Worm (Caenorhabditis elegans) whole organism, mixed stage, embryonic: ENCODE data around the gene spe-39.

Source experiments
- M03D4.4 ChIP-seq: sonication (generic microtip); optimal IDR thresholded peaks from 2 replicates; lab custom pipeline; 2017; ENCODE audit warnings: mild to moderate bottlenecking, missing genetic modification characterization, missing compliant biosample characterization
- bed-3 ChIP-seq: fragments of 200-800 bp; sonication (Bioruptor generic); optimal IDR thresholded peaks from 3 replicates; lab custom pipeline; 2018; ENCODE audit warnings: mild to moderate bottlenecking, missing genetic modification characterization, moderate library complexity, missing compliant biosample characterization
- blmp-1 ChIP-seq: fragments of 150-350 bp; optimal IDR thresholded peaks from 2 replicates; lab custom pipeline; 2014; ENCODE audit warnings: missing biosample characterization, missing genetic modification characterization
- ceh-39 ChIP-seq: fragments of 150-350 bp; optimal IDR thresholded peaks from 2 replicates; lab custom pipeline; 2014; ENCODE audit warnings: missing biosample characterization, missing genetic modification characterization
- ces-1 ChIP-seq: fragments of 150-350 bp; optimal IDR thresholded peaks from 2 replicates; lab custom pipeline; 2014; ENCODE audit warnings: missing biosample characterization, missing genetic modification reagents, missing genetic modification characterization
- cnd-1 ChIP-seq: fragments of 200-800 bp; sonication (Bioruptor generic); optimal IDR thresholded peaks from 2 replicates; lab custom pipeline; 2018; ENCODE audit warnings: mild to moderate bottlenecking, missing genetic modification characterization, missing compliant biosample characterization
- drap-1 ChIP-seq: fragments of 200-800 bp; sonication (Bioruptor generic); optimal IDR thresholded peaks from 3 replicates; lab custom pipeline; 2018; ENCODE audit warnings: mild to moderate bottlenecking, missing genetic modification characterization, missing compliant biosample characterization
- elt-1 ChIP-seq: sonication (generic microtip); optimal IDR thresholded peaks from 2 replicates; lab custom pipeline; 2017; ENCODE audit warnings: missing genetic modification characterization, mild to moderate bottlenecking, missing compliant biosample characterization, antibody characterized with exemption, moderate library complexity, borderline replicate concordance; ENCODE audit not compliant: insufficient read depth
- elt-3 ChIP-seq: fragments of 150-350 bp; optimal IDR thresholded peaks from 2 replicates; lab custom pipeline; 2014; ENCODE audit warnings: missing biosample characterization, missing genetic modification characterization
- flh-1 ChIP-seq: fragments of 200-800 bp; sonication (Bioruptor generic); optimal IDR thresholded peaks from 2 replicates; lab custom pipeline; 2018; ENCODE audit warnings: mild to moderate bottlenecking, missing genetic modification characterization, moderate library complexity, missing compliant biosample characterization
- ham-2 ChIP-seq: fragments of 200-800 bp; sonication (Bioruptor generic); optimal IDR thresholded peaks from 2 replicates; lab custom pipeline; 2018; ENCODE audit warnings: mild to moderate bottlenecking, missing genetic modification characterization, missing compliant biosample characterization
- hlh-1 ChIP-seq: fragments of 150-350 bp; optimal IDR thresholded peaks from 2 replicates; lab custom pipeline; 2014; ENCODE audit warnings: missing biosample characterization, missing genetic modification reagents, missing genetic modification characterization
- lin-32 ChIP-seq: fragments of 200-800 bp; sonication (Bioruptor generic); optimal IDR thresholded peaks from 2 replicates; lab custom pipeline; 2018; ENCODE audit warnings: mild to moderate bottlenecking, missing genetic modification characterization, missing compliant biosample characterization
- lsy-2 ChIP-seq: fragments of 150-350 bp; optimal IDR thresholded peaks from 2 replicates; lab custom pipeline; 2014; ENCODE audit warnings: missing biosample characterization, missing genetic modification characterization
- mab-5 ChIP-seq: fragments of 150-350 bp; optimal IDR thresholded peaks from 2 replicates; lab custom pipeline; 2014; ENCODE audit warnings: missing biosample characterization, missing genetic modification characterization
- mep-1 ChIP-seq: fragments of 150-350 bp; optimal IDR thresholded peaks from 2 replicates; lab custom pipeline; 2017; ENCODE audit warnings: missing biosample characterization, missing genetic modification reagents, missing genetic modification characterization, inconsistent platforms
- mls-2 ChIP-seq: sonication (generic microtip); optimal IDR thresholded peaks from 2 replicates; lab custom pipeline; 2016; ENCODE audit warnings: mild to moderate bottlenecking, missing genetic modification characterization, moderate library complexity, missing compliant biosample characterization
- nhr-12 ChIP-seq: fragments of 150-350 bp; optimal IDR thresholded peaks from 2 replicates; lab custom pipeline; 2014; ENCODE audit warnings: missing biosample characterization, missing genetic modification characterization
- nhr-2 ChIP-seq: fragments of 150-350 bp; optimal IDR thresholded peaks from 2 replicates; lab custom pipeline; 2014; ENCODE audit warnings: missing biosample characterization, missing genetic modification characterization
- nhr-237 ChIP-seq: fragments of 150-350 bp; optimal IDR thresholded peaks from 2 replicates; lab custom pipeline; 2014; ENCODE audit warnings: missing biosample characterization, missing genetic modification characterization
- nhr-28 ChIP-seq: fragments of 150-350 bp; optimal IDR thresholded peaks from 2 replicates; lab custom pipeline; 2014; ENCODE audit warnings: missing biosample characterization, missing genetic modification characterization
- nhr-76 ChIP-seq: sonication (generic microtip); optimal IDR thresholded peaks from 2 replicates; lab custom pipeline; 2017; ENCODE audit warnings: missing biosample characterization, missing genetic modification characterization
- pha-4 ChIP-seq: fragments of 150-350 bp; optimal IDR thresholded peaks from 2 replicates; lab custom pipeline; 2018; ENCODE audit warnings: missing biosample characterization, missing genetic modification reagents, missing genetic modification characterization
- sem-2 ChIP-seq: fragments of 200-800 bp; sonication (Bioruptor generic); optimal IDR thresholded peaks from 2 replicates; lab custom pipeline; 2018; ENCODE audit warnings: mild to moderate bottlenecking, missing genetic modification characterization, missing compliant biosample characterization
- snpc-4 ChIP-seq: fragments of 150-350 bp; optimal IDR thresholded peaks from 2 replicates; lab custom pipeline; 2014; ENCODE audit warnings: missing biosample characterization, missing genetic modification characterization
- sptf-1 ChIP-seq: sonication (generic microtip); optimal IDR thresholded peaks from 2 replicates; lab custom pipeline; 2017; ENCODE audit warnings: mild to moderate bottlenecking, missing genetic modification characterization, moderate library complexity, missing compliant biosample characterization
- tbx-8 ChIP-seq: fragments of 200-800 bp; sonication (Bioruptor generic); optimal IDR thresholded peaks from 2 replicates; lab custom pipeline; 2018; ENCODE audit warnings: mild to moderate bottlenecking, missing genetic modification characterization, moderate library complexity, missing compliant biosample characterization
- unc-120 ChIP-seq: sonication (generic microtip); optimal IDR thresholded peaks from 2 replicates; lab custom pipeline; 2017; ENCODE audit warnings: missing genetic modification characterization, missing compliant biosample characterization; ENCODE audit not compliant: poor library complexity, severe bottlenecking
- unc-62 ChIP-seq: fragments of 150-350 bp; optimal IDR thresholded peaks from 2 replicates; lab custom pipeline; 2014; ENCODE audit warnings: missing biosample characterization, missing genetic modification reagents, missing genetic modification characterization
- zip-8 ChIP-seq: fragments of 150-350 bp; optimal IDR thresholded peaks from 2 replicates; lab custom pipeline; 2014; ENCODE audit warnings: missing biosample characterization, missing genetic modification characterization
- ztf-11 ChIP-seq: fragments of 150-350 bp; optimal IDR thresholded peaks from 2 replicates; lab custom pipeline; 2014; ENCODE audit warnings: missing biosample characterization, missing genetic modification characterization

The spe-39 gene

DNA sequence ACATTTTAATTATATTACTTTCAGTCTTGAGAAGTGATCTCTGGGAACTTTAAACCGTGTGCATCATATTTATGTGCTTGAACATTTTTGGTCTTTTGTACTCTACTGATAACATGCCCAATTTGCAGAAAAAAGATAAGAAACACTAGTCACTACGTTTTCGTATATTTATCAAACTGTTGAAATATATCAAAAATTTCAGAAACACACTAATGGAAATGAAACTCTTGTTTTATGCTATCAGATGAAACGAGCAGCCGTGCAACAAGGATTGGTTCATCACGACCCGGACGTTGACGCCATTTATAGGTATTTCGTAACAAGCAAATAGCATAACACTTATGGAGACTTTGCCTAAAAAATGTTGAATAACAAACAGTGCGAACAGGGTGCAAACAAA, 38.2 kb downstream of the spe-39 start:
- TF ChIP-seq M03D4.4 (tag; lab: Kevin White, UChicago) (no peak), ztf-11 (tag; lab: Kevin White, UChicago) (no peak), elt-3 (tag; lab: Kevin White, UChicago) (no peak), cnd-1 (tag; lab: Kevin White, UChicago) (no peak), mls-2 (tag; lab: Kevin White, UChicago) (no peak), flh-1 (GFP tag; lab: Kevin White, UChicago) (no peak), mab-5 (no peak)

DNA sequence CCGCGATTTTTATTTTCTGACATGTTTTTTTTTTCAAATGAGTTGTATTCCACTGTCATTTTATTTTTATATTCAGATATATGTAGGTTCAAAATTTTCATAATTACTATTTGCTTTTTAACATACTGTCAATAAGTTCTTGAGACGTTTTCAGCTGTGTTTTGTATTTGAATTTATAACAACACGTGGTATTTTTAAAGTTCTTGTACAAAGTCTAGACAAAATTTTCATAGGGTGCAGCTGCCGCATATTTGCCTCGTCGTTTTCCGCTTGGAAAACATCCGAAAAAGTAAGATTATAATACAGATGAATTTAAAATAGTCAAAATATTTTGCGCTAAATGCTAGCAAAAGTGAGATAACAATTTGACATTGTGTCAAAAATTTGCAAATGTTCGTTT, 43.5 kb downstream of the spe-39 start, which contains the start of gene dmsr-15:
Gene dmsr-15 (minus strand): TSS at position 101 of the 400 bp plus-strand sequence.
- TF ChIP-seq sptf-1 (tag; lab: Kevin White, UChicago) (no peak), nhr-2 (tag; lab: Kevin White, UChicago) (no peak), ceh-39 (tag; lab: Kevin White, UChicago) (no peak), lsy-2 (tag; lab: Kevin White, UChicago) (no peak), ces-1 (GFP tag; lab: Kevin White, UChicago) (no peak), drap-1 (GFP tag; lab: Kevin White, UChicago) (no peak), flh-1 (GFP tag; lab: Kevin White, UChicago) (no peak), nhr-76 (tag; lab: Kevin White, UChicago) (no peak), mls-2 (tag; lab: Kevin White, UChicago) (no peak), nhr-28 (tag; lab: Kevin White, UChicago) (no peak), unc-62 (GFP tag; lab: Kevin White, UChicago) (no peak), mab-5 (no peak), pha-4 (tag; lab: Kevin White, UChicago) (no peak), zip-8 (tag; lab: Kevin White, UChicago) (no peak), mep-1 (tag; lab: Kevin White, UChicago) (no peak), lin-32 (GFP tag; lab: Kevin White, UChicago) (no peak), bed-3 (GFP tag; lab: Kevin White, UChicago) (no peak), hlh-1 (no peak), snpc-4 (tag; lab: Kevin White, UChicago) (no peak)

DNA sequence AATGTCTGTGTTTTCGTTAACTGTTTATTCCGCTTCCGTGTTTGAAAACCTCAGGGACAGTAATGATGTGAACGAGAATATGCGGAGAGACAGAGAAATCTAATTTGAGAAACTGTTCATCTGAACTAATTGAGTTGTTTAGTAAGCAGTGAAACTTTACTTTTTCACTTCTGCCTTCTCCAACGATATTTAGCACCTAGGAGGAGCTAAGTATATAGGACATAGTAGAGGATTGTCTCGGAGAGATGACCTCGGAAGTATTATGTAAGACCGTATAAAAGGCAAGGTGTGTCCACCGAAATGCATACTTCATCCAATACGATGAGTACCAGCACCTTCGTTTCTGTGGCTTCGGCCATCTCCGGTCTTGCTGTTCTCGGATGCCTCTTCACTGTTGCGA, 44.2 kb downstream of the spe-39 start, which contains the start of gene col-141:
Gene col-141 (plus strand): TSS at position 301 of the 400 bp plus-strand sequence.
- TF ChIP-seq ham-2 (GFP tag; lab: Kevin White, UChicago) (no peak), drap-1 (GFP tag; lab: Kevin White, UChicago) (no peak), mls-2 (tag; lab: Kevin White, UChicago) (no peak), elt-3 (tag; lab: Kevin White, UChicago) (no peak), tbx-8 (GFP tag; lab: Kevin White, UChicago) (no peak)

DNA sequence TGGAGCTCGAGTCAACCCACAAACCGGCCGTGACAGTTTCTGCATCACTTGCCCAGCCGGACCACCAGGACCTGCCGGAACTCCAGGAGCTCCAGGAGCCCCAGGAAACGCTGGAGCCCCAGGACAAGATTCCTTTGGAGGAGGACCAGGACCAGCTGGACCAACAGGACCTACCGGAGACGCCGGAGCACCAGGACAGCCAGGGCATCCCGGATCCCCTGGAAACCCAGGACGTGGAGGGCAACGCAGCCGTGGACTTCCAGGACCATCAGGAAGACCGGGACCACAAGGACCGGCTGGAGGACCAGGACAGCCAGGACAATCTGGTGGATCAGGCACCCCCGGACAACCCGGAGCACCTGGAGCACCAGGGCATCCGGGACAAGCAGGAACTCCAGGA, 44.8 kb downstream of the spe-39 start:
- no peak for TF ChIP-seq blmp-1 (tag; lab: Kevin White, UChicago)
- no peak for TF ChIP-seq nhr-237
- TF ChIP-seq ztf-11 (tag; lab: Kevin White, UChicago), result no peak
- TF ChIP-seq tbx-8 (GFP tag; lab: Kevin White, UChicago), result no peak
- TF ChIP-seq zip-8 (tag; lab: Kevin White, UChicago), result no peak
- no peak for TF ChIP-seq unc-120 (tag; lab: Kevin White, UChicago)

DNA sequence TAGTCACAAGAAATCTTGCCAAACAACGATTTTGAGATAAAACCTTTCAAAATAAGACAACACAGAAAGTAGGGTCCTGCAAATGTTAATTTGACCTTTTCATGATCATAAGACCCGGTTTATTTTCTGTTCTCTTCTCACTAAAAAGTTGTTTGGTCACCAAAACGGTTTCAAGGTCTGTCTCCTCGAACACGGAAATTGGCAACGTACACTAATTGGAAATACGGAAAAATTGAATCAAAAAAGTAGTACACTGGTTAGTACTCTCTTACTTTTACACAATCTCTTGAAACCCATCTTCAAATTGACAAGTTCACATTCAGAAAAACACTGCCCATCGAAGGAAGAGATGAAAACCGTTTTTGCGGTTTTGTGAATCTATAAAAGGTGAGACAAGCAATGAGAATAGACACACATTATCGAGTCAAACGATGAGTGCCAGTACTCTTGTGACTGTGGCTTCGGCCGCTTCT, 45.5 kb downstream of the spe-39 start, which contains the start of gene col-142:
Gene col-142 (plus strand): TSS at position 423 of the 473 bp plus-strand sequence.
- TF ChIP-seq tbx-8 (GFP tag; lab: Kevin White, UChicago) (no peak), nhr-12 (no peak)
- TF ChIP-seq, all 35 proteins: peak for 0

DNA sequence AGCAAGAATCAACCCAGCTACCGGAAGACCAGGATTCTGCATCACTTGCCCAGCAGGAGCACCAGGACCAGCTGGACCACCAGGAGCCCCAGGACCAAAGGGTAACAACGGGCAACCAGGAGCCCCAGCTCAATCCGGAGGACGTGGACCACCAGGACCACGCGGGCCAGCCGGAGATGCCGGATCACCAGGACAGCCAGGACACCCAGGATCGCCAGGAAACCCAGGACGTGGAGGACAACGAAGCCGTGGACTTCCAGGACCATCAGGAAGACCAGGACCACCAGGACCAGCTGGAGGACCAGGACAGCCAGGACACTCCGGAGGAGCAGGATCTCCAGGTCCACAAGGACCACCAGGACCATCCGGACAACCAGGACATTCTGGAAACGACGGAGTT, 46.3 kb downstream of the spe-39 start:
- TF ChIP-seq mab-5 (no peak), lsy-2 (tag; lab: Kevin White, UChicago) (no peak), tbx-8 (GFP tag; lab: Kevin White, UChicago) (no peak), flh-1 (GFP tag; lab: Kevin White, UChicago) (no peak), sem-2 (GFP tag; lab: Kevin White, UChicago) (no peak), nhr-76 (tag; lab: Kevin White, UChicago) (no peak), snpc-4 (tag; lab: Kevin White, UChicago) (no peak), elt-1 (no peak)
